Worm (Caenorhabditis elegans) whole organism, L1 larva: ENCODE results near the gene nspf-2.
A peak's percentile ranks its signal among the peaks of the same experiment; 100 is the strongest.

Source experiments
- F16B12.6 ChIP-seq: fragments of 150-350 bp; optimal IDR thresholded peaks from 2 replicates; lab custom pipeline; 2014; ENCODE audit warnings: missing biosample characterization, missing genetic modification characterization
- aha-1 ChIP-seq: fragments of 150-350 bp; optimal IDR thresholded peaks from 2 replicates; lab custom pipeline; 2014; ENCODE audit warnings: missing biosample characterization, missing genetic modification characterization
- aly-2 ChIP-seq: fragments of 150-350 bp; optimal IDR thresholded peaks from 2 replicates; lab custom pipeline; 2014; ENCODE audit warnings: missing biosample characterization, missing genetic modification characterization
- blmp-1 ChIP-seq: fragments of 150-350 bp; optimal IDR thresholded peaks from 2 replicates; lab custom pipeline; 2014; ENCODE audit warnings: missing biosample characterization, missing genetic modification characterization
- efl-3 ChIP-seq: fragments of 200-800 bp; sonication (Bioruptor generic); optimal IDR thresholded peaks from 2 replicates; lab custom pipeline; 2018; ENCODE audit warnings: mild to moderate bottlenecking, missing genetic modification characterization, missing compliant biosample characterization
- elt-3 ChIP-seq, 6 experiments: fragments of 150-350 bp in 1 of 6; sonication (generic microtip); optimal IDR thresholded peaks; 2 replicates each; lab custom pipeline; 2017 to 2018; ENCODE audit warnings: missing biosample characterization in 6 of 6, missing genetic modification characterization in 6 of 6, inconsistent platforms in 1 of 6
- ets-5 ChIP-seq: fragments of 200-800 bp; sonication (Bioruptor generic); IDR thresholded peaks from 2 replicates; pipeline ENCODE4 v1.3.6; 2022; ENCODE audit warnings: missing genetic modification characterization, missing compliant biosample characterization
- fkh-10 ChIP-seq: sonication (generic microtip); optimal IDR thresholded peaks from 2 replicates; lab custom pipeline; 2017; ENCODE audit warnings: missing biosample characterization, missing genetic modification reagents, missing genetic modification characterization
- fkh-8 ChIP-seq: sonication (generic microtip); optimal IDR thresholded peaks from 2 replicates; lab custom pipeline; 2016; ENCODE audit warnings: mild to moderate bottlenecking, missing genetic modification characterization, missing compliant biosample characterization
- fos-1 ChIP-seq: fragments of 150-350 bp; optimal IDR thresholded peaks from 2 replicates; lab custom pipeline; 2014; ENCODE audit warnings: missing biosample characterization, missing genetic modification characterization
- hlh-17 ChIP-seq: fragments of 200-800 bp; sonication (Bioruptor generic); optimal IDR thresholded peaks from 2 replicates; lab custom pipeline; 2018; ENCODE audit warnings: missing genetic modification characterization, mild to moderate bottlenecking, missing compliant biosample characterization, moderate library complexity, borderline replicate concordance
- hlh-4 ChIP-seq: sonication (generic microtip); optimal IDR thresholded peaks from 2 replicates; lab custom pipeline; 2016; ENCODE audit warnings: mild to moderate bottlenecking, missing genetic modification characterization, missing compliant biosample characterization
- hpl-2 ChIP-seq: fragments of 150-350 bp; optimal IDR thresholded peaks from 2 replicates; lab custom pipeline; 2014; ENCODE audit warnings: missing biosample characterization, missing genetic modification reagents, missing genetic modification characterization
- irx-1 ChIP-seq: sonication (generic microtip); optimal IDR thresholded peaks from 2 replicates; lab custom pipeline; 2016; ENCODE audit warnings: missing genetic modification characterization, missing compliant biosample characterization
- isw-1 ChIP-seq: fragments of 200-800 bp; sonication (Bioruptor generic); IDR thresholded peaks from 2 replicates; pipeline ENCODE4 v1.3.6; 2022; ENCODE audit warnings: missing genetic modification characterization, missing compliant biosample characterization
- lin-14 ChIP-seq: fragments of 200-800 bp; sonication (Bioruptor generic); optimal IDR thresholded peaks from 2 replicates; lab custom pipeline; 2018; ENCODE audit warnings: mild to moderate bottlenecking, missing genetic modification characterization, moderate library complexity, missing compliant biosample characterization
- lin-35 ChIP-seq, 2 experiments: fragments of 150-350 bp; optimal IDR thresholded peaks; 2 replicates each; lab custom pipeline; 2014; ENCODE audit warnings: missing biosample characterization in 2 of 2, missing genetic modification characterization in 2 of 2, missing genetic modification reagents in 2 of 2
- lir-3 ChIP-seq: sonication (generic microtip); optimal IDR thresholded peaks from 2 replicates; lab custom pipeline; 2016; ENCODE audit warnings: mild to moderate bottlenecking, missing genetic modification characterization, moderate library complexity, missing compliant biosample characterization; ENCODE audit not compliant: poor library complexity
- lsy-2 ChIP-seq, 2 experiments: fragments of 150-350 bp; optimal IDR thresholded peaks; 2 replicates each; lab custom pipeline; 2014; ENCODE audit warnings: missing biosample characterization in 2 of 2, missing genetic modification characterization in 2 of 2
- mab-9 ChIP-seq: fragments of 200-800 bp; sonication (Bioruptor generic); IDR thresholded peaks from 2 replicates; pipeline ENCODE4 v1.3.6; 2022; ENCODE audit warnings: missing genetic modification reagents, missing genetic modification characterization, missing compliant biosample characterization
- mdl-1 ChIP-seq, 2 experiments: fragments of 150-350 bp; optimal IDR thresholded peaks; 2 replicates each; lab custom pipeline; 2014 to 2017; ENCODE audit warnings: missing biosample characterization in 2 of 2, missing genetic modification characterization in 2 of 2, inconsistent platforms in 1 of 2
- mef-2 ChIP-seq: fragments of 150-350 bp; optimal IDR thresholded peaks from 2 replicates; lab custom pipeline; 2014; ENCODE audit warnings: missing biosample characterization, missing genetic modification characterization
- nhr-11 ChIP-seq: fragments of 150-350 bp; optimal IDR thresholded peaks from 2 replicates; lab custom pipeline; 2014; ENCODE audit warnings: missing biosample characterization, missing genetic modification characterization
- nhr-19 ChIP-seq: fragments of 200-800 bp; sonication (Bioruptor generic); conservative IDR thresholded peaks from 2 replicates; pipeline ENCODE4 v1.3.6; 2022; ENCODE audit warnings: missing genetic modification characterization, missing compliant biosample characterization
- nhr-20 ChIP-seq: sonication (generic microtip); optimal IDR thresholded peaks from 2 replicates; lab custom pipeline; 2016; ENCODE audit warnings: mild to moderate bottlenecking, missing genetic modification characterization, missing compliant biosample characterization
- nhr-237 ChIP-seq: fragments of 150-350 bp; optimal IDR thresholded peaks from 2 replicates; lab custom pipeline; 2014; ENCODE audit warnings: missing biosample characterization, missing genetic modification characterization
- nhr-28 ChIP-seq: fragments of 150-350 bp; optimal IDR thresholded peaks from 2 replicates; lab custom pipeline; 2014; ENCODE audit warnings: missing biosample characterization, missing genetic modification characterization
- nhr-47 ChIP-seq: sonication (generic microtip); optimal IDR thresholded peaks from 2 replicates; lab custom pipeline; 2016; ENCODE audit warnings: mild to moderate bottlenecking, missing genetic modification characterization, moderate library complexity, missing compliant biosample characterization
- nhr-71 ChIP-seq: sonication (generic microtip); optimal IDR thresholded peaks from 2 replicates; lab custom pipeline; 2016; ENCODE audit warnings: mild to moderate bottlenecking, missing genetic modification characterization, moderate library complexity, missing compliant biosample characterization
- nhr-76 ChIP-seq: sonication (generic microtip); optimal IDR thresholded peaks from 2 replicates; lab custom pipeline; 2017; ENCODE audit warnings: missing biosample characterization, missing genetic modification characterization
- nhr-84 ChIP-seq: sonication (generic microtip); optimal IDR thresholded peaks from 2 replicates; lab custom pipeline; 2017; ENCODE audit warnings: missing biosample characterization, missing genetic modification characterization
- nhr-90 ChIP-seq: sonication (generic microtip); optimal IDR thresholded peaks from 2 replicates; lab custom pipeline; 2016; ENCODE audit warnings: mild to moderate bottlenecking, missing genetic modification characterization, missing compliant biosample characterization; ENCODE audit not compliant: poor library complexity
- pax-3 ChIP-seq: fragments of 200-800 bp; sonication (Bioruptor generic); optimal IDR thresholded peaks from 2 replicates; lab custom pipeline; 2018; ENCODE audit warnings: mild to moderate bottlenecking, missing genetic modification characterization, moderate library complexity, missing compliant biosample characterization
- rnt-1 ChIP-seq: sonication (generic microtip); optimal IDR thresholded peaks from 2 replicates; lab custom pipeline; 2016; ENCODE audit warnings: mild to moderate bottlenecking, missing genetic modification characterization, moderate library complexity, missing compliant biosample characterization
- skn-1 ChIP-seq: fragments of 150-350 bp; optimal IDR thresholded peaks from 2 replicates; lab custom pipeline; 2014; ENCODE audit warnings: missing biosample characterization, missing genetic modification characterization
- snu-23 ChIP-seq: sonication (generic microtip); optimal IDR thresholded peaks from 2 replicates; lab custom pipeline; 2016; ENCODE audit warnings: missing genetic modification characterization, missing compliant biosample characterization
- sox-4 ChIP-seq: sonication (generic microtip); optimal IDR thresholded peaks from 2 replicates; lab custom pipeline; 2016; ENCODE audit warnings: missing genetic modification characterization, missing compliant biosample characterization
- swsn-7 ChIP-seq: sonication (generic microtip); optimal IDR thresholded peaks from 2 replicates; lab custom pipeline; 2016; ENCODE audit warnings: missing genetic modification characterization, missing compliant biosample characterization
- tbx-2 ChIP-seq: sonication (generic microtip); optimal IDR thresholded peaks from 2 replicates; lab custom pipeline; 2016; ENCODE audit warnings: missing genetic modification characterization, missing compliant biosample characterization
- tlp-1 ChIP-seq: fragments of 150-350 bp; optimal IDR thresholded peaks from 2 replicates; lab custom pipeline; 2014; ENCODE audit warnings: missing biosample characterization, missing genetic modification characterization
- unc-130 ChIP-seq: fragments of 150-350 bp; optimal IDR thresholded peaks from 2 replicates; lab custom pipeline; 2017; ENCODE audit warnings: missing biosample characterization, missing genetic modification characterization, inconsistent platforms
- unc-30 ChIP-seq: sonication (generic microtip); optimal IDR thresholded peaks from 2 replicates; lab custom pipeline; 2017; ENCODE audit warnings: missing biosample characterization, missing genetic modification characterization
- unc-86 ChIP-seq: sonication (generic microtip); optimal IDR thresholded peaks from 2 replicates; lab custom pipeline; 2016; ENCODE audit warnings: missing genetic modification characterization, missing compliant biosample characterization
- vab-15 ChIP-seq: sonication (generic microtip); optimal IDR thresholded peaks from 2 replicates; lab custom pipeline; 2017; ENCODE audit warnings: missing genotype, mild to moderate bottlenecking, missing genetic modification characterization, missing compliant biosample characterization
- xbp-1 ChIP-seq: sonication (generic microtip); optimal IDR thresholded peaks from 2 replicates; lab custom pipeline; 2016; ENCODE audit warnings: missing genetic modification characterization, missing compliant biosample characterization
- zag-1 ChIP-seq: fragments of 150-350 bp; optimal IDR thresholded peaks from 2 replicates; lab custom pipeline; 2014; ENCODE audit warnings: missing biosample characterization, missing genetic modification characterization
- ztf-11 ChIP-seq, 2 experiments: sonication (generic microtip); optimal IDR thresholded peaks; 2 replicates each; lab custom pipeline; 2016 to 2017; ENCODE audit warnings: missing genetic modification characterization in 2 of 2, missing biosample characterization in 1 of 2, missing compliant biosample characterization in 1 of 2

The nspf-2 gene

ce11 chrII:2726774-2727173 lies 38.1 kb downstream of the nspf-2 start:
- no peak for TF ChIP-seq tlp-1
- no peak for TF ChIP-seq unc-130 (tag; lab: Kevin White, UChicago)
- TF ChIP-seq hpl-2 = no peak
- TF ChIP-seq F16B12.6 (tag; lab: Kevin White, UChicago) = no peak
- no peak for TF ChIP-seq nhr-19 (GFP tag; lab: Robert Waterston, UW)
- TF ChIP-seq nhr-71 (tag; lab: Kevin White, UChicago) = peak; percentile 0
- no peak for TF ChIP-seq tbx-2 (tag; lab: Kevin White, UChicago)
- TF ChIP-seq nhr-237 (tag; lab: Kevin White, UChicago) = no peak
- peak; percentile 33 for TF ChIP-seq lin-14
- TF ChIP-seq rnt-1 = peak; percentile 43

ce11 chrII:2730647-2731046 lies 41.9 kb downstream of the nspf-2 start:
- TF ChIP-seq nhr-47 = no peak
- TF ChIP-seq unc-86 (tag; lab: Kevin White, UChicago) = no peak
- no peak for TF ChIP-seq fos-1 (tag; lab: Kevin White, UChicago)
- no peak for TF ChIP-seq isw-1 (GFP tag; lab: Robert Waterston, UW)
- TF ChIP-seq lin-14 = peak; percentile 34
- peak; percentile 63 for TF ChIP-seq fkh-10
- TF ChIP-seq nhr-20 (tag; lab: Kevin White, UChicago) = no peak
- no peak for TF ChIP-seq vab-15 (tag; lab: Kevin White, UChicago)
- TF ChIP-seq mab-9 = no peak
- TF ChIP-seq, all 84 proteins: peak for 2

ce11 chrII:2734266-2734665 lies 45.5 kb downstream of the nspf-2 start:
- TF ChIP-seq elt-3 (tag; optimal IDR thresholded peaks at IDR 0.05; lab: Kevin White, UChicago) = no peak
- TF ChIP-seq nhr-84 (tag; lab: Kevin White, UChicago) = no peak
- no peak for TF ChIP-seq mef-2
- no peak for TF ChIP-seq rnt-1
- no peak for TF ChIP-seq fkh-10
- TF ChIP-seq zag-1 (tag; lab: Kevin White, UChicago) = no peak
- TF ChIP-seq nhr-11 (tag; lab: Kevin White, UChicago) = no peak
- no peak for TF ChIP-seq fos-1 (tag; lab: Kevin White, UChicago)

ce11 chrII:2734735-2735134 lies 46.0 kb downstream of the nspf-2 start:
- no peak for TF ChIP-seq ztf-11 (tag; optimal IDR thresholded peaks at IDR 0.05; lab: Kevin White, UChicago)
- no peak for TF ChIP-seq skn-1 (tag; lab: Kevin White, UChicago)
- no peak for TF ChIP-seq fkh-10
- peak in 1 of 2 experiments; percentile 38 for TF ChIP-seq lsy-2 (tag; optimal IDR thresholded peaks at IDR 0.05; lab: Kevin White, UChicago)
- peak; percentile 7 for TF ChIP-seq swsn-7
- TF ChIP-seq mab-9 = no peak
- TF ChIP-seq xbp-1 = no peak
- peak; percentile 33 for TF ChIP-seq snu-23 (GFP tag; lab: Kevin White, UChicago)
- no peak for TF ChIP-seq sox-4 (tag; lab: Kevin White, UChicago)
- no peak for TF ChIP-seq tbx-2 (tag; lab: Kevin White, UChicago)
- TF ChIP-seq lin-35 (GFP tag; optimal IDR thresholded peaks at IDR 0.05; lab: Kevin White, UChicago) = peak in 1 of 2 experiments; percentile 4
- no peak for TF ChIP-seq pax-3 (tag; lab: Kevin White, UChicago)
- no peak for TF ChIP-seq irx-1
- TF ChIP-seq F16B12.6 (tag; lab: Kevin White, UChicago) = no peak
- no peak for TF ChIP-seq nhr-90 (tag; lab: Kevin White, UChicago)
- peak; percentile 44 for TF ChIP-seq nhr-71 (tag; lab: Kevin White, UChicago)
- TF ChIP-seq nhr-19 (GFP tag; lab: Robert Waterston, UW) = no peak
- no peak for TF ChIP-seq aly-2 (tag; lab: Kevin White, UChicago)
- no peak for TF ChIP-seq lir-3 (tag; lab: Kevin White, UChicago)
- no peak for TF ChIP-seq elt-3 (tag; optimal IDR thresholded peaks at IDR 0.05; lab: Kevin White, UChicago)
- TF ChIP-seq fkh-8 (tag; lab: Kevin White, UChicago) = peak; percentile 5
- TF ChIP-seq nhr-28 (tag; lab: Kevin White, UChicago) = no peak
- no peak for TF ChIP-seq mef-2
- TF ChIP-seq efl-3 (GFP tag; lab: Kevin White, UChicago) = no peak
- TF ChIP-seq mdl-1 (tag; optimal IDR thresholded peaks at IDR 0.05; lab: Kevin White, UChicago) = no peak
- TF ChIP-seq aha-1 (tag; lab: Kevin White, UChicago) = no peak
- no peak for TF ChIP-seq unc-30 (tag; lab: Kevin White, UChicago)
- no peak for TF ChIP-seq zag-1 (tag; lab: Kevin White, UChicago)
- no peak for TF ChIP-seq hlh-17 (GFP tag; lab: Kevin White, UChicago)
- no peak for TF ChIP-seq blmp-1 (tag; lab: Kevin White, UChicago)
- no peak for TF ChIP-seq nhr-11 (tag; lab: Kevin White, UChicago)
- TF ChIP-seq hlh-4 (tag; lab: Kevin White, UChicago) = no peak
- TF ChIP-seq ets-5 = no peak
- no peak for TF ChIP-seq nhr-76 (tag; lab: Kevin White, UChicago)
